Fruit fly (Drosophila melanogaster) whole organism, embryonic: ENCODE data around the gene CG46459.
A peak's percentile ranks its signal among the peaks of the same experiment; 100 is the strongest.

Experiments used
- Ada2b ChIP-seq: fragments of 200-800 bp; sonication (Bioruptor generic); IDR thresholded peaks from 2 replicates; pipeline ENCODE4 v1.3.6; 2022; ENCODE audit warnings: missing biosample characterization, missing genetic modification characterization
- CG11504 ChIP-seq: fragments of 200-800 bp; sonication (Bioruptor generic); optimal IDR thresholded peaks from 3 replicates; lab custom pipeline; 2019; ENCODE audit warnings: missing biosample characterization, mild to moderate bottlenecking, missing genetic modification characterization, moderate library complexity
- CG17328 ChIP-seq: fragments of 200-800 bp; sonication (Bioruptor generic); IDR thresholded peaks from 2 replicates; pipeline ENCODE4 v1.3.6; 2022; ENCODE audit warnings: missing biosample characterization, missing genetic modification characterization
- CG17912 ChIP-seq: fragments of 200-800 bp; sonication (Bioruptor generic); optimal IDR thresholded peaks from 2 replicates; lab custom pipeline; 2018; ENCODE audit warnings: missing biosample characterization, mild to moderate bottlenecking, missing genetic modification characterization
- CG1792 ChIP-seq: fragments of 200-800 bp; sonication (Bioruptor generic); optimal IDR thresholded peaks from 2 replicates; lab custom pipeline; 2016; ENCODE audit warnings: missing biosample characterization, missing genetic modification characterization
- CG2712 ChIP-seq: fragments of 200-800 bp; optimal IDR thresholded peaks from 3 replicates; lab custom pipeline; 2019; ENCODE audit warnings: missing biosample characterization, mild to moderate bottlenecking, missing genetic modification characterization, moderate library complexity
- CG3726 ChIP-seq: fragments of 200-800 bp; sonication (Bioruptor generic); IDR thresholded peaks from 3 replicates; pipeline ENCODE4, ENCODE4 v1.3.6; 2022; ENCODE audit warnings: missing biosample characterization, missing genetic modification characterization
- CG3847 ChIP-seq: fragments of 200-800 bp; sonication (Bioruptor generic); IDR thresholded peaks from 2 replicates; pipeline ENCODE4 v1.3.6; 2022; ENCODE audit warnings: missing biosample characterization, missing genetic modification characterization
- CG7357 ChIP-seq: fragments of 200-800 bp; sonication (Bioruptor generic); IDR thresholded peaks from 3 replicates; pipeline ENCODE4 v1.3.6; 2022; ENCODE audit warnings: missing biosample characterization, missing genetic modification characterization
- CG7745 ChIP-seq: fragments of 200-800 bp; sonication (Bioruptor generic); optimal IDR thresholded peaks from 2 replicates; lab custom pipeline; 2018; ENCODE audit warnings: missing biosample characterization, mild to moderate bottlenecking, missing genetic modification characterization, moderate library complexity
- CG7839 ChIP-seq: fragments of 200-800 bp; sonication (Bioruptor generic); optimal IDR thresholded peaks from 3 replicates; lab custom pipeline; 2018; ENCODE audit warnings: missing biosample characterization, mild to moderate bottlenecking, missing genetic modification characterization, moderate library complexity
- CG9797 ChIP-seq: fragments of 200-800 bp; sonication (Bioruptor generic); optimal IDR thresholded peaks from 3 replicates; lab custom pipeline; 2018; ENCODE audit warnings: missing biosample characterization, mild to moderate bottlenecking, missing genetic modification characterization
- CHES-1-like ChIP-seq: fragments of 200-800 bp; sonication (Bioruptor generic); optimal IDR thresholded peaks from 2 replicates; lab custom pipeline; 2016; ENCODE audit warnings: missing biosample characterization, missing genetic modification characterization
- CTCF ChIP-seq: fragments of 200-800 bp; sonication (Bioruptor generic); optimal IDR thresholded peaks from 2 replicates; lab custom pipeline; 2017; ENCODE audit warnings: missing biosample characterization, mild to moderate bottlenecking, missing genetic modification characterization, moderate library complexity
- Doc2 ChIP-seq: fragments of 200-800 bp; sonication (Bioruptor generic); IDR thresholded peaks from 2 replicates; pipeline ENCODE4 v1.3.6; 2022; ENCODE audit warnings: missing biosample characterization, missing genetic modification characterization
- Fer2 ChIP-seq: fragments of 200-800 bp; sonication (Bioruptor generic); optimal IDR thresholded peaks from 2 replicates; lab custom pipeline; 2018; ENCODE audit warnings: missing biosample characterization, mild to moderate bottlenecking, missing genetic modification characterization, moderate library complexity
- Fer3 ChIP-seq: fragments of 200-800 bp; sonication (Bioruptor generic); optimal IDR thresholded peaks from 2 replicates; lab custom pipeline; 2018; ENCODE audit warnings: missing biosample characterization, mild to moderate bottlenecking, missing genetic modification characterization, moderate library complexity
- HHEX ChIP-seq: fragments of 200-800 bp; sonication (Bioruptor generic); optimal IDR thresholded peaks from 3 replicates; lab custom pipeline; 2017; ENCODE audit warnings: missing biosample characterization, mild to moderate bottlenecking, missing genetic modification characterization, missing genetic modification reagents
- HLH4C ChIP-seq: fragments of 200-800 bp; sonication (Bioruptor generic); IDR thresholded peaks from 3 replicates; pipeline ENCODE4 v1.3.6; 2022; ENCODE audit warnings: missing biosample characterization, missing genetic modification characterization; ENCODE audit not compliant: partially characterized antibody
- Hmr ChIP-seq: fragments of 200-800 bp; sonication (Bioruptor generic); optimal IDR thresholded peaks from 3 replicates; lab custom pipeline; 2017; ENCODE audit warnings: mild to moderate bottlenecking, missing biosample characterization, missing genetic modification reagents, missing genetic modification characterization
- Hr78 ChIP-seq, 2 experiments: fragments of 200-800 bp in 1 of 2; fragments of >200 bp in 1 of 2; sonication (Bioruptor generic) in 1 of 2; optimal IDR thresholded peaks; 2 replicates each; lab custom pipeline; 2017 to 2019; ENCODE audit warnings: missing biosample characterization in 2 of 2, missing genetic modification characterization in 2 of 2, mild to moderate bottlenecking in 1 of 2, moderate library complexity in 1 of 2
- Kr ChIP-seq: fragments of 200-800 bp; sonication (Bioruptor generic); optimal IDR thresholded peaks from 2 replicates; lab custom pipeline; 2017; ENCODE audit warnings: missing biosample characterization, mild to moderate bottlenecking, missing genetic modification characterization
- Opbp ChIP-seq: fragments of 200-800 bp; sonication (Bioruptor generic); IDR thresholded peaks from 3 replicates; pipeline ENCODE4 v1.3.6; 2022; ENCODE audit warnings: missing biosample characterization, missing genetic modification characterization; ENCODE audit not compliant: partially characterized antibody
- Optix ChIP-seq: fragments of 200-800 bp; sonication (Bioruptor generic); IDR thresholded peaks from 3 replicates; pipeline ENCODE4 v1.3.6; 2022; ENCODE audit warnings: missing biosample characterization, missing genetic modification characterization
- Poxn ChIP-seq: fragments of 200-800 bp; sonication (Bioruptor generic); IDR thresholded peaks from 2 replicates; pipeline ENCODE4 v1.3.6; 2022; ENCODE audit warnings: missing biosample characterization, missing genetic modification characterization
- Spps ChIP-seq: fragments of 200-800 bp; sonication (Bioruptor generic); optimal IDR thresholded peaks from 2 replicates; lab custom pipeline; 2018; ENCODE audit warnings: missing biosample characterization, mild to moderate bottlenecking, missing genetic modification characterization
- Sry-β ChIP-seq: fragments of 200-800 bp; sonication (Bioruptor generic); optimal IDR thresholded peaks from 2 replicates; lab custom pipeline; 2018; ENCODE audit warnings: missing biosample characterization, mild to moderate bottlenecking, missing genetic modification characterization, moderate library complexity
- chinmo ChIP-seq: fragments of 200-800 bp; sonication (Bioruptor generic); IDR thresholded peaks from 4 replicates; pipeline ENCODE4 v1.3.6; 2022; ENCODE audit warnings: missing biosample characterization, missing genetic modification characterization; ENCODE audit not compliant: partially characterized antibody
- corto ChIP-seq: fragments of 200-800 bp; sonication (Bioruptor generic); optimal IDR thresholded peaks from 2 replicates; lab custom pipeline; 2016; ENCODE audit warnings: missing biosample characterization, mild to moderate bottlenecking, missing genetic modification characterization, moderate library complexity
- crp ChIP-seq, 2 experiments: fragments of 200-800 bp; sonication (Bioruptor generic); optimal IDR thresholded peaks; 2 replicates in 1 of 2; 3 replicates in 1 of 2; lab custom pipeline; 2017; ENCODE audit warnings: missing biosample characterization in 2 of 2, missing genetic modification characterization in 2 of 2, mild to moderate bottlenecking in 1 of 2, moderate library complexity in 1 of 2
- gfzf ChIP-seq: fragments of 200-800 bp; sonication (Bioruptor generic); optimal IDR thresholded peaks from 2 replicates; lab custom pipeline; 2016; ENCODE audit warnings: missing biosample characterization, mild to moderate bottlenecking, missing genetic modification characterization, moderate library complexity
- gsb ChIP-seq: fragments of 200-800 bp; sonication (Bioruptor generic); IDR thresholded peaks from 2 replicates; pipeline ENCODE4 v1.3.6; 2022; ENCODE audit warnings: missing biosample characterization, missing genetic modification characterization
- ham ChIP-seq: fragments of 200-800 bp; sonication (Bioruptor generic); IDR thresholded peaks from 2 replicates; pipeline ENCODE4 v1.3.6; 2022; ENCODE audit warnings: missing biosample characterization, missing genetic modification characterization
- ind ChIP-seq: fragments of 200-800 bp; sonication (Bioruptor generic); optimal IDR thresholded peaks from 3 replicates; lab custom pipeline; 2016; ENCODE audit warnings: missing biosample characterization, missing genetic modification characterization
- jing ChIP-seq: fragments of 200-800 bp; sonication (Bioruptor generic); optimal IDR thresholded peaks from 2 replicates; lab custom pipeline; 2018; ENCODE audit warnings: missing biosample characterization, mild to moderate bottlenecking, missing genetic modification characterization
- kni ChIP-seq: fragments of 200-800 bp; sonication (Bioruptor generic); optimal IDR thresholded peaks from 3 replicates; lab custom pipeline; 2017; ENCODE audit warnings: mild to moderate bottlenecking, missing biosample characterization, missing genetic modification reagents, missing genetic modification characterization
- lola ChIP-seq, 3 experiments: fragments of >200 bp in 2 of 3; fragments of 200-800 bp in 1 of 3; sonication (Bioruptor generic) in 1 of 3; optimal IDR thresholded peaks; 2 replicates each; lab custom pipeline; 2017 to 2019; ENCODE audit warnings: missing biosample characterization in 3 of 3, missing genetic modification characterization in 3 of 3, mild to moderate bottlenecking in 1 of 3, moderate library complexity in 1 of 3
- oc ChIP-seq: fragments of 200-800 bp; sonication (Bioruptor generic); optimal IDR thresholded peaks from 2 replicates; lab custom pipeline; 2018; ENCODE audit warnings: missing biosample characterization, mild to moderate bottlenecking, missing genetic modification characterization, moderate library complexity
- pnt ChIP-seq: fragments of 200-800 bp; sonication (Bioruptor generic); optimal IDR thresholded peaks from 3 replicates; lab custom pipeline; 2016; ENCODE audit warnings: missing biosample characterization, missing genetic modification characterization
- salm ChIP-seq: fragments of 200-800 bp; sonication (Bioruptor generic); optimal IDR thresholded peaks from 2 replicates; lab custom pipeline; 2018; ENCODE audit warnings: missing biosample characterization, mild to moderate bottlenecking, missing genetic modification characterization
- sima ChIP-seq: fragments of 200-800 bp; sonication (Bioruptor generic); optimal IDR thresholded peaks from 2 replicates; lab custom pipeline; 2016; ENCODE audit warnings: missing biosample characterization, missing genetic modification characterization
- so ChIP-seq: fragments of 200-800 bp; sonication (Bioruptor generic); IDR thresholded peaks from 3 replicates; pipeline ENCODE4 v1.3.6; 2022; ENCODE audit warnings: missing biosample characterization, missing genetic modification characterization
- tll ChIP-seq, 2 experiments: fragments of 200-800 bp in 1 of 2; fragments of >200 bp in 1 of 2; sonication (Bioruptor generic) in 1 of 2; optimal IDR thresholded peaks; 2 replicates each; lab custom pipeline; 2017 to 2019; ENCODE audit warnings: missing biosample characterization in 2 of 2, missing genetic modification characterization in 2 of 2, mild to moderate bottlenecking in 1 of 2, moderate library complexity in 1 of 2
- tna ChIP-seq: fragments of 200-800 bp; sonication (Bioruptor generic); IDR thresholded peaks from 2 replicates; pipeline ENCODE4 v1.3.6; 2022; ENCODE audit warnings: missing biosample characterization, missing genetic modification characterization; ENCODE audit not compliant: partially characterized antibody
- toy ChIP-seq: fragments of 200-800 bp; sonication (Bioruptor generic); IDR thresholded peaks from 2 replicates; pipeline ENCODE4 v1.3.6; 2022; ENCODE audit warnings: missing biosample characterization, missing genetic modification characterization
- vfl ChIP-seq: fragments of 200-800 bp; sonication (Bioruptor generic); optimal IDR thresholded peaks from 2 replicates; lab custom pipeline; 2016; ENCODE audit warnings: missing biosample characterization, missing genetic modification characterization
- vvl ChIP-seq: fragments of 200-800 bp; sonication (Bioruptor generic); IDR thresholded peaks from 2 replicates; pipeline ENCODE4 v1.3.6; 2022; ENCODE audit warnings: missing biosample characterization, missing genetic modification characterization
- zf30C ChIP-seq: fragments of 200-800 bp; sonication (Bioruptor generic); optimal IDR thresholded peaks from 3 replicates; lab custom pipeline; 2018; ENCODE audit warnings: missing biosample characterization, mild to moderate bottlenecking, missing genetic modification characterization

Gene CG46459

DNA sequence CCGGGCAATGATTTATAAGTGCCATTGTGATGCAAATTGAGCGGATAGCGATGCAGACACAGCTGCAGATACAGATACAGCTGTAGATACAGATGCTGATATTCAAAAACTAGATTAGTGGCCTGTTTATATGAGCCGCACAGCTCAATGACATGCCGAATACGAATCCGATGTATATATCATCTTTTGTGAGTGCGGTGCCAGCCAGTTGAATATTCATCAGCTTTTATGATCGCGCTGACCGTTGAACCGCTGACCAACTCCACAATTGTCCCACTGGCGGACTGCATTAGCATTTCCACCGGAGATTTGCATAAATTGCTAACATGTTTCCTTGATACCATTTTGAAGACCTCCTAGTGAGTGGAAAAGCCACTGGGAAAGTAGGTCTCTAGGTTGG lies 9.1 kb upstream of the CG46459 start:
- TF ChIP-seq salm (tag; lab: Kevin White, UChicago) (peak; percentile 2), CG3847 (GFP tag; lab: Robert Waterston, UW) (no peak), Hr78 (GFP tag; optimal IDR thresholded peaks at IDR 0.05; lab: Kevin White, UChicago) (peak in 1 of 2 experiments; percentile 38), tna (GFP tag; lab: Robert Waterston, UW) (no peak), Doc2 (GFP tag; lab: Robert Waterston, UW) (no peak), CG1792 (no peak), vvl (GFP tag; lab: Robert Waterston, UW) (peak; percentile 77), Poxn (GFP tag; lab: Robert Waterston, UW) (no peak), Opbp (no peak), oc (tag; lab: Kevin White, UChicago) (peak; percentile 72), Hmr (GFP tag; lab: Kevin White, UChicago) (no peak), CHES-1-like (GFP tag; lab: Kevin White, UChicago) (no peak)

DNA sequence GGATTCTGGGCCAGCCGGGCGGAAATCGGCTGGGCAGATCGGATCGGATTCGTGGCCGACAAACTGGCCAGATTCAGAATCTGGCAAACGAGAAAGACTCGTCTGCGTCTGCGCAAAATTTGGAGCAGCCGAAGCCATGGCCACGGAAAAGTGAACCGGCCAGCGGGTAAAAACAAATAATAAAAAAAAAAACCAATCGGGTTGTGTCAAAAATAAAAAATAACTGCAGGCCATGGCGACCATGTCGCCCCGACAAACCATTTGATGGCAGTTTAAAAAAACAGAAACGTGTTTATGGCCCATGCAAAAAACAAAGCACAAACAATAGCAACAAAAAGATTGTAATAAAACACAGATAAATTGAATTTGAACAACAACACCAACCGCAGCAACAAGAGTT lies 8.3 kb upstream of the CG46459 start:
- no peak for TF ChIP-seq CG2712 (tag; lab: Kevin White, UChicago)
- 0 out of 4 replicates have a peak, but pooled peaks have one; percentile 42 for TF ChIP-seq chinmo

DNA sequence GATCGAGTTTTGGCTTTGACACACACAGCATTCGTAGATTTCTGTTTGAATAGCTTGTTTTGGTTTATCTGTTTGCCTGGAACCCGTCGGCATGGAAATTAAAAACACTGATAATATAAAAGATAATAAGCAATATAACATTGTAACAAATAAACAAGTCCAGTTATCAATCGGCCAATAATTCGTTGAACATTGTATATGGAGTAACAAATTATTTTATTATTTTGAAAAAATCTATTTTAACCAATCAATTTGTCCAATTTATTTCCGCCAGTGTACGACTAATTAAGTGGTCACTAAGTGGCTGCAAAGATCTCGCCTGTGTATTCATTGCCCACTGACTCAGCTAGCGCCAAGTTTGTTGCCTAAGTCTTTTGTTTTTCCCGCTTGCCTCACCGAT lies 7.6 kb upstream of the CG46459 start:
- TF ChIP-seq CG9797 (GFP tag; lab: Kevin White, UChicago) (no peak), CG11504 (tag; lab: Kevin White, UChicago) (peak; percentile 58), so (GFP tag; lab: Robert Waterston, UW) (peak; percentile 18; the same call in 1 of the 3 replicates), CG17328 (GFP tag; lab: Robert Waterston, UW) (0 out of 2 replicates have a peak, but pooled peaks have one; percentile 15), zf30C (no peak), ham (GFP tag; lab: Robert Waterston, UW) (no peak), Ada2b (GFP tag; lab: Robert Waterston, UW) (no peak), jing (no peak), ind (GFP tag; lab: Kevin White, UChicago) (peak; percentile 34), tll (GFP tag; optimal IDR thresholded peaks at IDR 0.05; lab: Kevin White, UChicago) (no peak), kni (GFP tag; lab: Kevin White, UChicago) (no peak), vfl (GFP tag; lab: Kevin White, UChicago) (no peak), Fer2 (tag; lab: Kevin White, UChicago) (no peak), Kr (no peak), CG3726 (GFP tag; lab: Robert Waterston, UW) (no peak), Spps (tag; lab: Kevin White, UChicago) (no peak), CG7357 (GFP tag; lab: Robert Waterston, UW) (no peak), HHEX (GFP tag; lab: Kevin White, UChicago) (peak; percentile 42), Fer3 (tag; lab: Kevin White, UChicago) (peak; percentile 72), Sry-β (GFP tag; lab: Kevin White, UChicago) (no peak), CTCF (GFP tag; lab: Kevin White, UChicago) (no peak), crp (GFP tag; optimal IDR thresholded peaks at IDR 0.05; lab: Kevin White, UChicago) (no peak), CG17912 (GFP tag; lab: Kevin White, UChicago) (no peak), CG7745 (tag; lab: Kevin White, UChicago) (no peak), CG7839 (tag; lab: Kevin White, UChicago) (peak; percentile 68), pnt (GFP tag; lab: Kevin White, UChicago) (no peak), sima (GFP tag; lab: Kevin White, UChicago) (no peak), gfzf (no peak), Optix (no peak), corto (no peak), HLH4C (GFP tag; lab: Robert Waterston, UW) (no peak), toy (GFP tag; lab: Robert Waterston, UW) (no peak), gsb (GFP tag; lab: Robert Waterston, UW) (peak; percentile 45), lola (GFP tag; optimal IDR thresholded peaks at IDR 0.05; lab: Kevin White, UChicago) (no peak)
